Fruit fly (Drosophila melanogaster): ENCODE measurements around the gene spidey.

Gene spidey

dm6 chrX:7909069-7909389 is 298 bp downstream of the spidey start:
- no peak for TF ChIP-seq Abd-B (GFP tag; optimal IDR thresholded peaks at IDR 0.05)
- TF ChIP-seq psq (GFP tag; optimal IDR thresholded peaks at IDR 0.05), result no peak

dm6 chrX:7909482-7909881 is 751 bp downstream of the spidey start:
- TF ChIP-seq CG32264 (GFP tag; optimal IDR thresholded peaks at IDR 0.05), result no peak
- no peak for TF ChIP-seq br (GFP tag; optimal IDR thresholded peaks at IDR 0.05)
- no peak for TF ChIP-seq Myc (optimal IDR thresholded peaks at IDR 0.05)
- no peak for TF ChIP-seq Hr83 (GFP tag; optimal IDR thresholded peaks at IDR 0.05; ENCODE audit: poor library complexity, severe bottlenecking)
- TF ChIP-seq jim (GFP tag; optimal IDR thresholded peaks at IDR 0.05), result no peak
- TF ChIP-seq rgr (GFP tag; optimal IDR thresholded peaks at IDR 0.05), result no peak
- no peak for TF ChIP-seq sv (GFP tag; optimal IDR thresholded peaks at IDR 0.05)
- no peak for TF ChIP-seq brk (GFP tag; optimal IDR thresholded peaks at IDR 0.05)
- no peak for TF ChIP-seq CG9705 (GFP tag; optimal IDR thresholded peaks at IDR 0.05)
- TF ChIP-seq Dfd (GFP tag; optimal IDR thresholded peaks at IDR 0.05), result no peak
- no peak for TF ChIP-seq fru (GFP tag; optimal IDR thresholded peaks at IDR 0.05)
- no peak for TF ChIP-seq Dif (GFP tag; optimal IDR thresholded peaks at IDR 0.05; ENCODE audit: partially characterized antibody)
- TF ChIP-seq Mio (GFP tag; optimal IDR thresholded peaks at IDR 0.05), result no peak
- TF ChIP-seq lola (GFP tag; optimal IDR thresholded peaks at IDR 0.05), result no peak

dm6 chrX:7911983-7912630 is 3.4 kb downstream of the spidey start, which contains the start of gene snz:
snz (plus strand) TSS chrX:7912089.
- no peak for TF ChIP-seq woc (GFP tag; optimal IDR thresholded peaks at IDR 0.05)
- TF ChIP-seq CG32264 (GFP tag; optimal IDR thresholded peaks at IDR 0.05), result no peak
- TF ChIP-seq Hnf4 (GFP tag; optimal IDR thresholded peaks at IDR 0.05), result no peak
- no peak for TF ChIP-seq HLH106 (tag; optimal IDR thresholded peaks at IDR 0.05)
- TF ChIP-seq Dif (GFP tag; optimal IDR thresholded peaks at IDR 0.05; ENCODE audit: partially characterized antibody), result no peak
- no peak for TF ChIP-seq tai (GFP tag; optimal IDR thresholded peaks at IDR 0.05)
- TF ChIP-seq psq (GFP tag; optimal IDR thresholded peaks at IDR 0.05), result no peak
- TF ChIP-seq jim (GFP tag; optimal IDR thresholded peaks at IDR 0.05), result no peak
- no peak for TF ChIP-seq dmrt93B (GFP tag; optimal IDR thresholded peaks at IDR 0.05)
- TF ChIP-seq Rel (GFP tag; optimal IDR thresholded peaks at IDR 0.05), result no peak
- no peak for TF ChIP-seq Rel (tag; optimal IDR thresholded peaks at IDR 0.05)
- no peak for TF ChIP-seq Mio (GFP tag; optimal IDR thresholded peaks at IDR 0.05)
- TF ChIP-seq fru (GFP tag; optimal IDR thresholded peaks at IDR 0.05), result no peak
- TF ChIP-seq N (GFP tag; optimal IDR thresholded peaks at IDR 0.05), result no peak
- TF ChIP-seq sage (GFP tag; optimal IDR thresholded peaks at IDR 0.05), result no peak
- TF ChIP-seq Dfd (GFP tag; optimal IDR thresholded peaks at IDR 0.05), result no peak
- TF ChIP-seq Sp1 (GFP tag; optimal IDR thresholded peaks at IDR 0.05), result no peak
- TF ChIP-seq GATAd (GFP tag; optimal IDR thresholded peaks at IDR 0.05), result no peak
- no peak for TF ChIP-seq CrebA (GFP tag; optimal IDR thresholded peaks at IDR 0.05; ENCODE audit: borderline replicate concordance)

DNA sequence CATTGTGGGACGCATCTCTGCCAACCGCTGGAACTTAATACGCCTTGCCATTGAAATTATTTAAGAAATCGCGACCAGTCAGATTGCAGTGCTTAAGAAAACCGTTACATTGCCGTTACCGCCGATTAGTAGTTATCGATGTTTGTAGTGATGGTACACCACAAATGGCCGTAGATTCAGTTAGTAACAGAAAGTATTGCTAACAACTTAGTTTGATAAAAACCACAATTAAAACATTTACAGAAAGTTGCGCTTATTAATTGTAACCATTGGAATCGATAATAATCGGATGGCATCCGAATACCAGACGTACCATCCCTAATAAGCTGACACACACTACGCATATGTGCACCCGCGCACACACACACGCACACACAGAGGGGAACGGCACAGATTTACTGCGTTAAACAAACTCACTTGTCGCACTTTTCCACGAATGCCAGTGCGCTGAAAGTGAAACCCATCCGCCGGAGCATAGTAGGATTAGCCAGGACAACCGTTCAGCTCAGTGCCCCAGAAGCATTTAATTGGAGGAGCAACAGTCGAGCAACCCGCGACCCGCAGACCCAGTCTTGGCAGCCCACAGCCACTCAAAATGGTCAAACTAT is 11.5 kb downstream of the spidey start, which contains the start of the genes hdm and Ykt6:
Gene hdm, minus strand, starts transcription at position 51 of the 608 bp plus-strand sequence.
Gene Ykt6, plus strand, starts transcription at position 329 of the 608 bp plus-strand sequence.
- TF ChIP-seq GATAd (GFP tag; optimal IDR thresholded peaks at IDR 0.05) (peak; percentile 79), Jra (GFP tag; optimal IDR thresholded peaks at IDR 0.05) (peak; percentile 93), CG9705 (GFP tag; optimal IDR thresholded peaks at IDR 0.05) (peak; percentile 62), ey (GFP tag; optimal IDR thresholded peaks at IDR 0.05) (peak; percentile 77), Hnf4 (GFP tag; optimal IDR thresholded peaks at IDR 0.05) (peak; percentile 92), rgr (GFP tag; optimal IDR thresholded peaks at IDR 0.05) (peak; percentile 81), Rel (GFP tag; optimal IDR thresholded peaks at IDR 0.05) (no peak), Rel (tag; optimal IDR thresholded peaks at IDR 0.05) (peak; percentile 48), foxo (GFP tag; optimal IDR thresholded peaks at IDR 0.05) (peak in 1 of 2 experiments; percentile 87), CG32264 (GFP tag; optimal IDR thresholded peaks at IDR 0.05) (peak; percentile 28), Vsx2 (GFP tag; optimal IDR thresholded peaks at IDR 0.05; ENCODE audit: partially characterized antibody) (no peak), Mio (GFP tag; optimal IDR thresholded peaks at IDR 0.05) (peak; percentile 3), h (GFP tag; optimal IDR thresholded peaks at IDR 0.05) (peak; percentile 86), Hr83 (GFP tag; optimal IDR thresholded peaks at IDR 0.05; ENCODE audit: poor library complexity, severe bottlenecking) (no peak), Dfd (GFP tag; optimal IDR thresholded peaks at IDR 0.05) (no peak), HLH106 (tag; optimal IDR thresholded peaks at IDR 0.05) (peak; percentile 76), sv (GFP tag; optimal IDR thresholded peaks at IDR 0.05) (peak; percentile 67), woc (GFP tag; optimal IDR thresholded peaks at IDR 0.05) (no peak), OdsH (GFP tag; optimal IDR thresholded peaks at IDR 0.05) (peak; percentile 70), dsf (GFP tag; optimal IDR thresholded peaks at IDR 0.05; ENCODE audit: borderline replicate concordance) (no peak), psq (GFP tag; optimal IDR thresholded peaks at IDR 0.05) (peak; percentile 70), Myc (optimal IDR thresholded peaks at IDR 0.05) (no peak), fru (GFP tag; optimal IDR thresholded peaks at IDR 0.05) (peak; percentile 85)

Measured in whole organism, wandering third instar larva.